Worm (Caenorhabditis elegans): Measurements from ENCODE around the gene F52F10.2.

DNA sequence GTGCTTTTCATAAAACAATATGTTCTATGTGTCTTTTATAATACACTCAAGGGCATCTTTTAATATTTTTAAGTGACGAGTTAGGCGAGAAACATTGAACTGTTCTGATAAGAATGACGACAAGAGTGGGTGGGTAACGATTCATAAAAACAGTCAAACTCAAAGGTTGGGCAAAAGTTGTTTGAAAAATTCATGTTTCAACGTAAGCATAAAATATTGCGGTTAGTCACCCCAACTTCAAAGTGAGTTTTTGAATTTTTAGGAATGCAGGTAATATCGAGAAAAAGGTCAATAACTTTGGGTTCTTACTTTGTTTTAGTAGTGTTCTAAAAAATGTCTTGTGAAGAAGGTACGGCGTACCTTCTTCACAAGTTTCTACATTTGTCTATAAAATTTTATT, 6.2 kb upstream of the F52F10.2 start, which contains the start of gene oac-31:
- TF ChIP-seq ceh-82 (tag; optimal IDR thresholded peaks at IDR 0.05): no peak
- TF ChIP-seq dsc-1 (tag; optimal IDR thresholded peaks at IDR 0.05): no peak
- TF ChIP-seq egl-27 (tag; optimal IDR thresholded peaks at IDR 0.05): no peak
- no peak for TF ChIP-seq jun-1 (tag; optimal IDR thresholded peaks at IDR 0.05)
- no peak for TF ChIP-seq nhr-76 (tag; optimal IDR thresholded peaks at IDR 0.05)
- TF ChIP-seq tbx-2 (tag; optimal IDR thresholded peaks at IDR 0.05): no peak
- TF ChIP-seq pqm-1 (tag; optimal IDR thresholded peaks at IDR 0.05): no peak
- TF ChIP-seq nhr-237 (tag; optimal IDR thresholded peaks at IDR 0.05): no peak
- TF ChIP-seq xbp-1 (tag; optimal IDR thresholded peaks at IDR 0.05): no peak
- no peak for TF ChIP-seq snpc-4 (tag; optimal IDR thresholded peaks at IDR 0.05)
- TF ChIP-seq lin-15B (tag; optimal IDR thresholded peaks at IDR 0.05): no peak
- no peak for TF ChIP-seq nhr-12 (tag; optimal IDR thresholded peaks at IDR 0.05)

Data from whole organism, L1 larva.